Fruit fly (Drosophila melanogaster): ENCODE measurements around the gene CG4069.

The CG4069 gene

dm6 chr3L:12532220-12532619 lies 4.9 kb downstream of the CG4069 start:
- TF ChIP-seq CG17801 (GFP tag; optimal IDR thresholded peaks at IDR 0.05; ENCODE audit: partially characterized antibody) = no peak

DNA sequence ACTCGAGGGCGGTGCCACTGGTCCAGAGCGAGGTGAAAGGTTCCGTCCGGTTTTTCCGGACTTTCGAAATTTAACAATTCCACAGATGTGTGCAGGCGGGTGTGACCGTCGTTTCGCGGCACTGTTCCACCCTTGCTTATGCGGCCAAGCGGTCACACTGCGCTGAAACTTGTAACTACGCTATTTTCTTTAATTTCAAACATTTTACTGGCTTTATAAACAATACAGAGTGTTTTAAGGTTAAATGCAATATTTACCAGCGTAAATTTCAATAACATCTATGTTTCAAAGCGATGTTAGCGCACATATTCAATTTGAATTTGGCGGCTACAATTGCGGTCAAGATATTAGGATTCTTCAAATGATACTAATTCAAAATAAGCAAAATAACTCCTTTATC lies 7.1 kb downstream of the CG4069 start, which contains the start of gene nst:
nst (minus strand) TSS at position 128 of the 400 bp plus-strand sequence.
- no peak for TF ChIP-seq CG17801 (GFP tag; optimal IDR thresholded peaks at IDR 0.05; ENCODE audit: partially characterized antibody)

dm6 chr3L:12529431-12530007 lies 7.6 kb downstream of the CG4069 start:
- TF ChIP-seq CG17801 (GFP tag; optimal IDR thresholded peaks at IDR 0.05; ENCODE audit: partially characterized antibody) = no peak

- TF ChIP-seq CG17801 (GFP tag; optimal IDR thresholded peaks at IDR 0.05; ENCODE audit: partially characterized antibody) = peak; percentile 40
Observed at dm6 chr3L:12526433-12527113, 10.5 kb downstream of the CG4069 start, which contains the start of gene eIF2beta. TSS of gene eIF2beta (minus strand) at chr3L:12526731.

dm6 chr3L:12523941-12524340 lies 13.2 kb downstream of the CG4069 start, which contains the start of the genes ver and Gcn5:
TSS of gene ver (plus strand) at chr3L:12523987.
TSS of gene Gcn5 (minus strand) at chr3L:12524014.
- peak; percentile 96 for TF ChIP-seq CG17801 (GFP tag; optimal IDR thresholded peaks at IDR 0.05; ENCODE audit: partially characterized antibody)

- no peak for TF ChIP-seq CG17801 (GFP tag; optimal IDR thresholded peaks at IDR 0.05; ENCODE audit: partially characterized antibody)
Observed at dm6 chr3L:12519315-12519714, 17.8 kb downstream of the CG4069 start.

- TF ChIP-seq CG17801 (GFP tag; optimal IDR thresholded peaks at IDR 0.05; ENCODE audit: partially characterized antibody) = no peak
Observed at dm6 chr3L:12517443-12518209, 19.5 kb downstream of the CG4069 start.

dm6 chr3L:12515691-12516455 lies 21.2 kb downstream of the CG4069 start:
- peak; percentile 72 for TF ChIP-seq CG17801 (GFP tag; optimal IDR thresholded peaks at IDR 0.05; ENCODE audit: partially characterized antibody)

DNA sequence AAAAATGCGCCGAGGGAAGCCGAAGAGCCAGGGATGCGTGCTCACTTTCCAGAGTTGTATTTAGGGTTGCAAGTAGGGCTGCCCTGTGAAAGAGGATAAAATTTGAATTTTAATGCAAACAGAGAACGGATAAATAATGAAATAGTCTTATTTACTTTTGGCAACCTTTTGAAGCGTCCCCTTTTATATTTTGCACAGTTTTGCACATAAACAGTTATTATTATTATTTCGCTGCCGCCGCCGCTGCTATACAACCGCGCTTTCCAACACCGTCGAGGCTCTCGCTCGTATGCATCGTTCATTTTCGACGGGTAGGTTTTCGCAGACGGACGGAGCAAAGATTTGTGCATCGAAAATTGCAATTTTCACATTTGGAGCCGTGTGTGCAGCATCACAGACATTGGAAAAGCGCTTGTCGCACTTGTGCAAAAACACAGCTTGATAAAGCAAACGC lies 22.3 kb downstream of the CG4069 start, which contains the start of the genes sti and tral:
sti (minus strand) TSS at position 54 of the 454 bp plus-strand sequence.
tral (plus strand) TSS at position 298 of the 454 bp plus-strand sequence.
- peak; percentile 82 for TF ChIP-seq CG17801 (GFP tag; optimal IDR thresholded peaks at IDR 0.05; ENCODE audit: partially characterized antibody)

DNA sequence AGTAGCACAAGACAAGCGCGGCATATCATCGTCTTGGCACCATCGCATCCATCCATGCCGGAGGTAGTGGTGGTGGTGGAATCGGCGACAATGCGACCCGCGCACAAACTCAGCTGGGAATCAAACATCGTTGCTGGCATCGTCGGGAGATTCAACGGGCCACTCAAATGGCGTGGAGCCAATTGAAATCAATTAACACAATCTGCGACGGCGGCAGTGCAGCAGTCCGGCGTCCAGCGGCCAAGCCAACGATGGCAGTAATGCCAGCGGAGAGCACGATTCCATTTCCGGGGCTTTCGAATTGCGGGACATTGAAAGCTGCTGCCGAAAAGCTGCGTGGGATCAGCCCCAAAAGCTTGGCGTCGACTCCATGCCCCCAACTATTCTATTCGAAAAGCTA lies 29.5 kb downstream of the CG4069 start, which contains the start of gene CG10654:
CG10654 (minus strand) TSS at position 270 of the 400 bp plus-strand sequence.
- no peak for TF ChIP-seq CG17801 (GFP tag; optimal IDR thresholded peaks at IDR 0.05; ENCODE audit: partially characterized antibody)

dm6 chr3L:12506963-12507552 lies 30.1 kb downstream of the CG4069 start:
- no peak for TF ChIP-seq CG17801 (GFP tag; optimal IDR thresholded peaks at IDR 0.05; ENCODE audit: partially characterized antibody)

DNA sequence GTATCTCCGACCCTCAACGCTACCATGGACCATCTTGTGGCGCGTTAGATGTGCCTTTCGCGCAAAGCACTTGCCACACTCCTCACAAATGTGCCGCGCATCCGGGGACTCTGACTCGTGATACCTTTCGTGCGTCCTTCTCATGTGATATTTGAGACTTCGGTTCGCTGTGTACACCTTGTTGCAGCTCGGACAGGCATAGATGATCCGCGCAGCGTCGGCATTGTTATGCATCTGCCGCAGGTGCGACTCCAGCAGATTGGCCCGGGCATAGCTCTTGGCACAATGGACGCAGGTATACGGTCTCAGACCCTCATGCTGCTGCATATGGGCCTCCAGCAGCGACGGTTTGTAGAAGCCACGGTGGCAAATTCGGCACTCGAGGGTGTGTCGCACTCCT lies 31.1 kb downstream of the CG4069 start:
- no peak for TF ChIP-seq CG17801 (GFP tag; optimal IDR thresholded peaks at IDR 0.05; ENCODE audit: partially characterized antibody)

dm6 chr3L:12503865-12504650 lies 33.1 kb downstream of the CG4069 start, which contains the start of the genes CG10646 and vih:
TSS of gene CG10646 (minus strand) at chr3L:12503894.
TSS of gene vih (plus strand) at chr3L:12504292.
- TF ChIP-seq CG17801 (GFP tag; optimal IDR thresholded peaks at IDR 0.05; ENCODE audit: partially characterized antibody) = peak; percentile 35

All from ovary, adult (tissue).